Worm (Caenorhabditis elegans) whole organism, L3 larva: ENCODE results near the gene C46C2.5.

Source experiments
- R02D3.7 ChIP-seq: fragments of 150-350 bp; optimal IDR thresholded peaks from 2 replicates; lab custom pipeline; 2014; ENCODE audit warnings: missing biosample characterization, missing genetic modification characterization
- ZK546.5 ChIP-seq: sonication (generic microtip); optimal IDR thresholded peaks from 2 replicates; lab custom pipeline; 2017; ENCODE audit warnings: missing biosample characterization, missing genetic modification characterization
- aly-2 ChIP-seq: fragments of 150-350 bp; optimal IDR thresholded peaks from 2 replicates; lab custom pipeline; 2014; ENCODE audit warnings: missing biosample characterization, missing genetic modification characterization
- ama-1 ChIP-seq: fragments of 150-350 bp; optimal IDR thresholded peaks from 2 replicates; lab custom pipeline; 2018
- ceh-28 ChIP-seq: fragments of 150-350 bp; optimal IDR thresholded peaks from 2 replicates; lab custom pipeline; 2014; ENCODE audit warnings: missing biosample characterization, missing genetic modification reagents, missing genetic modification characterization
- ceh-82 ChIP-seq: fragments of 150-350 bp; optimal IDR thresholded peaks from 2 replicates; lab custom pipeline; 2014; ENCODE audit warnings: missing biosample characterization, missing genetic modification characterization
- egl-27 ChIP-seq: sonication (generic microtip); optimal IDR thresholded peaks from 4 replicates; lab custom pipeline; 2017; ENCODE audit warnings: missing biosample characterization, missing genetic modification reagents, missing genetic modification characterization
- egl-5 ChIP-seq: fragments of 150-350 bp; optimal IDR thresholded peaks from 2 replicates; lab custom pipeline; 2017; ENCODE audit warnings: missing biosample characterization, missing genetic modification reagents, missing genetic modification characterization, inconsistent platforms
- elt-1 ChIP-seq: fragments of 150-350 bp; optimal IDR thresholded peaks from 2 replicates; lab custom pipeline; 2014; ENCODE audit warnings: missing biosample characterization, missing genetic modification characterization
- elt-2 ChIP-seq: sonication (generic microtip); optimal IDR thresholded peaks from 2 replicates; lab custom pipeline; 2016; ENCODE audit warnings: missing genetic modification reagents, mild to moderate bottlenecking, missing genetic modification characterization, missing compliant biosample characterization
- elt-3 ChIP-seq, 3 experiments: fragments of 150-350 bp in 1 of 3; sonication (generic microtip) in 2 of 3; optimal IDR thresholded peaks; 2 replicates in 2 of 3; 4 replicates in 1 of 3; lab custom pipeline; 2014 to 2017; ENCODE audit warnings: missing biosample characterization in 3 of 3, missing genetic modification characterization in 3 of 3
- eor-1 ChIP-seq, 2 experiments: fragments of 150-350 bp; optimal IDR thresholded peaks; 2 replicates each; lab custom pipeline; 2014 to 2018; ENCODE audit warnings: missing biosample characterization in 2 of 2, missing genetic modification characterization in 2 of 2
- fkh-10 ChIP-seq: sonication (generic microtip); optimal IDR thresholded peaks from 2 replicates; lab custom pipeline; 2017; ENCODE audit warnings: missing biosample characterization, missing genetic modification reagents, missing genetic modification characterization
- fos-1 ChIP-seq: fragments of 150-350 bp; optimal IDR thresholded peaks from 2 replicates; lab custom pipeline; 2014; ENCODE audit warnings: missing biosample characterization, missing genetic modification characterization
- hmg-11 ChIP-seq: sonication (generic microtip); optimal IDR thresholded peaks from 2 replicates; lab custom pipeline; 2016; ENCODE audit warnings: missing genetic modification characterization, missing compliant biosample characterization
- jun-1 ChIP-seq: fragments of 150-350 bp; optimal IDR thresholded peaks from 2 replicates; lab custom pipeline; 2014; ENCODE audit warnings: missing biosample characterization, missing genetic modification reagents, missing genetic modification characterization
- lin-15B ChIP-seq: fragments of 150-350 bp; optimal IDR thresholded peaks from 2 replicates; lab custom pipeline; 2014; ENCODE audit warnings: missing biosample characterization, missing genetic modification characterization
- lin-39 ChIP-seq: fragments of 150-350 bp; optimal IDR thresholded peaks from 2 replicates; lab custom pipeline; 2018; ENCODE audit warnings: missing biosample characterization, missing genetic modification reagents, missing genetic modification characterization
- lsy-12 ChIP-seq: sonication (generic microtip); optimal IDR thresholded peaks from 2 replicates; lab custom pipeline; 2016; ENCODE audit warnings: mild to moderate bottlenecking, missing genetic modification characterization, missing compliant biosample characterization
- mdl-1 ChIP-seq: fragments of 150-350 bp; optimal IDR thresholded peaks from 2 replicates; lab custom pipeline; 2014; ENCODE audit warnings: missing biosample characterization, missing genetic modification characterization
- nfya-1 ChIP-seq: sonication (generic microtip); optimal IDR thresholded peaks from 2 replicates; lab custom pipeline; 2017; ENCODE audit warnings: missing genetic modification characterization, mild to moderate bottlenecking, missing compliant biosample characterization, antibody characterized with exemption, moderate library complexity; ENCODE audit not compliant: insufficient read depth
- nhr-11 ChIP-seq: fragments of 150-350 bp; optimal IDR thresholded peaks from 2 replicates; lab custom pipeline; 2014; ENCODE audit warnings: missing biosample characterization, missing genetic modification characterization
- nhr-12 ChIP-seq: fragments of 150-350 bp; optimal IDR thresholded peaks from 2 replicates; lab custom pipeline; 2014; ENCODE audit warnings: missing biosample characterization, missing genetic modification characterization
- nhr-23 ChIP-seq: fragments of 150-350 bp; optimal IDR thresholded peaks from 2 replicates; lab custom pipeline; 2014; ENCODE audit warnings: missing biosample characterization, missing genetic modification reagents, missing genetic modification characterization
- nhr-237 ChIP-seq: fragments of 150-350 bp; optimal IDR thresholded peaks from 2 replicates; lab custom pipeline; 2014; ENCODE audit warnings: missing biosample characterization, missing genetic modification characterization
- nhr-25 ChIP-seq: sonication (generic microtip); optimal IDR thresholded peaks from 2 replicates; lab custom pipeline; 2017; ENCODE audit warnings: missing biosample characterization, missing genetic modification characterization
- nhr-28 ChIP-seq: fragments of 150-350 bp; optimal IDR thresholded peaks from 2 replicates; lab custom pipeline; 2014; ENCODE audit warnings: missing biosample characterization, missing genetic modification characterization
- nhr-43 ChIP-seq: sonication (generic microtip); optimal IDR thresholded peaks from 2 replicates; lab custom pipeline; 2016; ENCODE audit warnings: mild to moderate bottlenecking, missing genetic modification characterization, missing compliant biosample characterization; ENCODE audit not compliant: poor library complexity, severe bottlenecking
- nhr-67 ChIP-seq: fragments of 150-350 bp; optimal IDR thresholded peaks from 2 replicates; lab custom pipeline; 2014; ENCODE audit warnings: missing biosample characterization, missing genetic modification characterization
- nhr-76 ChIP-seq: fragments of 150-350 bp; sonication (generic microtip); optimal IDR thresholded peaks from 5 replicates; lab custom pipeline; 2014; ENCODE audit warnings: missing biosample characterization, missing genetic modification characterization
- pha-4 ChIP-seq: fragments of 150-350 bp; optimal IDR thresholded peaks from 2 replicates; lab custom pipeline; 2014; ENCODE audit warnings: missing biosample characterization, missing genetic modification reagents, missing genetic modification characterization
- pqm-1 ChIP-seq: fragments of 150-350 bp; optimal IDR thresholded peaks from 2 replicates; lab custom pipeline; 2017; ENCODE audit warnings: missing biosample characterization, missing genetic modification characterization, inconsistent platforms
- sea-2 ChIP-seq: fragments of 150-350 bp; sonication (generic microtip); optimal IDR thresholded peaks from 4 replicates; lab custom pipeline; 2014; ENCODE audit warnings: missing biosample characterization, missing genetic modification reagents, missing genetic modification characterization
- skn-1 ChIP-seq: fragments of 150-350 bp; optimal IDR thresholded peaks from 2 replicates; lab custom pipeline; 2014; ENCODE audit warnings: missing biosample characterization, missing genetic modification characterization
- snpc-4 ChIP-seq: fragments of 150-350 bp; optimal IDR thresholded peaks from 2 replicates; lab custom pipeline; 2014; ENCODE audit warnings: missing biosample characterization, missing genetic modification characterization
- tbx-2 ChIP-seq: sonication (generic microtip); optimal IDR thresholded peaks from 2 replicates; lab custom pipeline; 2016; ENCODE audit warnings: mild to moderate bottlenecking, missing genetic modification characterization, missing compliant biosample characterization
- unc-39 ChIP-seq: sonication (generic microtip); optimal IDR thresholded peaks from 4 replicates; lab custom pipeline; 2017; ENCODE audit warnings: missing biosample characterization, missing genetic modification characterization
- ztf-11 ChIP-seq: fragments of 150-350 bp; optimal IDR thresholded peaks from 2 replicates; lab custom pipeline; 2014; ENCODE audit warnings: missing biosample characterization, missing genetic modification characterization
- ztf-4 ChIP-seq: fragments of 150-350 bp; optimal IDR thresholded peaks from 2 replicates; lab custom pipeline; 2014; ENCODE audit warnings: missing biosample characterization, missing genetic modification characterization

Gene C46C2.5

DNA sequence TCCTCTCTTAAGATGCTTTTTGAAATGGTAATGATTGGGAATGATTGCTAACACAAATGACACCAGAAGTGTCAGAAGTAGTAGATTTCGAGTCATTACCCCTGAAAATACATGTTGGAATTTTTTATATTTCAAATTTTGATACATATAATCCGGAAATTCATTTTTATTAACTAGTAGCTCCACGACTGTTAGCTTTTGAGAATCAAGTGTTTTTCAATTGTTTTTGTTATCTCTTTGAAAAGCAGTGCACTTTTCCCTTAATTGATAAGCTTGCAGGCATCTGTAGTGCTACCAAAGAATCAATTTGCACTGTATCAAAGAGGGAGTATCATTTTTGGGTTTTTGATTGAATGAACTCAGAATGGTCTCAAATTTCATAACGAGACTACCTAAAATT lies 27.4 kb downstream of the C46C2.5 start, which contains the start of gene pcp-2:
Gene pcp-2 (minus strand): TSS at position 101 of the 400 bp plus-strand sequence.
- TF ChIP-seq nhr-12 (tag; lab: Kevin White, UChicago), result no peak
- TF ChIP-seq elt-3 (tag; optimal IDR thresholded peaks at IDR 0.05; lab: Kevin White, UChicago), result no peak
- TF ChIP-seq sea-2 (GFP tag; lab: Kevin White, UChicago), result no peak

DNA sequence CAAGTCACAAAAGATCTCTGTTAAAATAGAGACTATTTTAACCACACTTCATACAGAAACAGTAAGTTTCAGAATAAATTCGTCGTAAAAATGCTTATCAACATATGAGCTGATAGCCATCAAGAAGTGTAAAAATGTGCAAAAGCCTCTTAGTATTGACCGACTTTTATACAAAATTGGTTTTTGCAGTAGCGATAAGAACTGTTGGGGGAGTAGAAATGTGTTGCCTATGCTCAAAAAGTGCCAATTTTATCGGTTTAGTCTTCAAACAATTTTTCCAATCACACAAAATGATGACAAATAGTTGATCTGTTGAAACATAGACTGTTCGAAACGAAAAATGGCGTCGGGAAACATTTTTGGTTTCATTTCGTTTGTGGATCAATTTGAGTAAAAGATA lies 32.6 kb downstream of the C46C2.5 start:
- TF ChIP-seq jun-1, result peak; percentile 56
- TF ChIP-seq lsy-12, result no peak
- TF ChIP-seq skn-1 (tag; lab: Kevin White, UChicago), result peak; percentile 62
- peak; percentile 95 for TF ChIP-seq elt-2
- peak; percentile 93 for TF ChIP-seq pqm-1 (tag; lab: Kevin White, UChicago)

DNA sequence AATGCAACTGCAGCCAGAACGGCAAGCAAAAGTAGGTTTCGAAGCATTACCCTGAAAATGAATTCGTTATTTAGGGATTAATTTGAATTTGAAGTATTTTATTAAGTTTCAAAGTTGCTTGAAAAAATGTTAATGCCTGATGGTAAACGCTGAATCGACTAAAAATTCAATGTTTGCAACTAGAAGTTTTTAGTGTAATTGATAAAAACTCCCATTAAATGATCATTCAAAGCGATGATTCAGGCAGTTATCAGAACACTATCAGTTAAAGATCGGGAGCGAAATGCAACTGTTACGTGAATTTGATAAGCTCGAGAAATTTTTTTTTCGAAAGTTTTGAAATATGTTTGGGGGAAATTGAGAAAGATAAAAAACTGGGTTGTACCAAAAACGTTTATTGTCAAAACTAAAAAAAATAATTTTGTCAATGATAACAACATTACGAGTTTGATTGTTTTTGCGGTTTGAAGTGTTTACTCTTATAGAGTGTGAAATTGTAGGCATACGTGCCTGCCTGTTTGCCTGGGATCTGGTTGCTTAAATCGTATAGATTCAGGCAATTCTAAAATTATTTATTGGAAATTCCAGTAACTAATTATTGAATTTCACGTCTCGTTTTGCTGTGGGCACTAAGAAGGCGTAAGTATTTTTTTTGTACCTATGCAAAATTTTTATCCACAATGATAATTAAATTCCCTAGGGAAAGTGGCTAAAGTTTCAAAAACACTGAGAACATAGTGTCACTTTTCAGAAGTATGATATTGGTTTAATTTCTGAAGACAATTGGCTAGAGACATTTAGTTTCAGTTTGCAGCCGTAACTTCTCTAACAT lies 33.2 kb downstream of the C46C2.5 start, which contains the start of gene pcp-3:
Gene pcp-3 (minus strand): TSS at position 51 of the 832 bp plus-strand sequence.
- TF ChIP-seq pha-4 (tag; lab: Kevin White, UChicago), result peak; percentile 18
- no peak for TF ChIP-seq tbx-2 (tag; lab: Kevin White, UChicago)
- no peak for TF ChIP-seq lin-39 (tag; lab: Kevin White, UChicago)
- TF ChIP-seq mdl-1 (tag; lab: Kevin White, UChicago), result no peak
- TF ChIP-seq elt-2, result peak; percentile 92
- no peak for TF ChIP-seq skn-1 (tag; lab: Kevin White, UChicago)
- TF ChIP-seq nhr-67 (tag; lab: Kevin White, UChicago), result no peak
- TF ChIP-seq ZK546.5, result no peak
- no peak for TF ChIP-seq nfya-1 (tag; lab: Kevin White, UChicago)
- TF ChIP-seq ztf-4 (tag; lab: Kevin White, UChicago), result no peak
- no peak for TF ChIP-seq eor-1 (tag; optimal IDR thresholded peaks at IDR 0.05; lab: Kevin White, UChicago)
- TF ChIP-seq aly-2, result no peak
- TF ChIP-seq nhr-12 (tag; lab: Kevin White, UChicago), result no peak
- TF ChIP-seq pqm-1 (tag; lab: Kevin White, UChicago), result peak; percentile 70
- no peak for TF ChIP-seq sea-2 (GFP tag; lab: Kevin White, UChicago)
- no peak for TF ChIP-seq fkh-10
- TF ChIP-seq nhr-43 (tag; lab: Kevin White, UChicago), result no peak
- no peak for TF ChIP-seq nhr-28 (tag; lab: Kevin White, UChicago)
- no peak for TF ChIP-seq nhr-11
- no peak for TF ChIP-seq egl-27 (tag; lab: Kevin White, UChicago)
- no peak for TF ChIP-seq nhr-23
- TF ChIP-seq ama-1 (lab: Kevin White, UChicago), result no peak
- TF ChIP-seq nhr-25 (tag; lab: Kevin White, UChicago), result no peak
- peak; percentile 12 for TF ChIP-seq jun-1
- no peak for TF ChIP-seq nhr-237 (tag; lab: Kevin White, UChicago)
- no peak for TF ChIP-seq egl-5 (tag; lab: Kevin White, UChicago)
- TF ChIP-seq snpc-4 (tag; lab: Kevin White, UChicago), result no peak
- TF ChIP-seq ceh-28 (tag; lab: Kevin White, UChicago), result no peak
- no peak for TF ChIP-seq ztf-11 (tag; lab: Kevin White, UChicago)
- no peak for TF ChIP-seq ceh-82
- TF ChIP-seq hmg-11 (tag; lab: Kevin White, UChicago), result no peak
- TF ChIP-seq unc-39 (tag; lab: Kevin White, UChicago), result no peak
- TF ChIP-seq nhr-76, result no peak
- TF ChIP-seq, all 47 proteins: peak for 4

DNA sequence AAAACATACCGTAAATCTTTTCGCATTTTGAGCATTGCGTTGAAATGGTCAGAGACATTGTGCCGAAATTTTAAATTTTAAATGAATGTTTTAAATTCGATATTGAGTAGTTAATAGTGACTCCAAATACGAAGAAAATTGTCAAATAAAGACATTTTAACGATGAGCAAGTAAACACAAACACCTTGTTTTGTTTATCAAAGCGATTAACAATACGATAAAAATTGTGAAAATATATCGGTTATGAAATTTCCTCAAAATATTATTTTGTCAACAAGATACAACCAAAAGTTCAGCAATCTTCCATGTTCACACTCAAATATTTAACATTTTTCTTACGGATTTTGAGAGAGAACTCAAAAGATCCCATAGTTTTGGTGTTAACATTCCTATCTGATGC lies 38.2 kb downstream of the C46C2.5 start, which contains the start of gene F23B2.10:
Gene F23B2.10 (minus strand): TSS at position 101 of the 400 bp plus-strand sequence.
- TF ChIP-seq pha-4 (tag; lab: Kevin White, UChicago) (no peak), nhr-76 (no peak), elt-1 (tag; lab: Kevin White, UChicago) (no peak), egl-27 (tag; lab: Kevin White, UChicago) (no peak), nhr-12 (tag; lab: Kevin White, UChicago) (no peak), ceh-82 (no peak), ztf-4 (tag; lab: Kevin White, UChicago) (no peak), lin-15B (no peak), hmg-11 (tag; lab: Kevin White, UChicago) (no peak), ama-1 (lab: Kevin White, UChicago) (no peak), elt-3 (tag; optimal IDR thresholded peaks at IDR 0.05; lab: Kevin White, UChicago) (no peak), R02D3.7 (tag; lab: Kevin White, UChicago) (no peak), lsy-12 (no peak), fos-1 (tag; lab: Kevin White, UChicago) (no peak)
